Fruit fly (Drosophila melanogaster): Measurements from ENCODE around the gene CG13458.

The CG13458 gene

dm6 chr3L:15136659-15137572 lies 23.6 kb downstream of the CG13458 start, which contains the start of gene CG12316:
CG12316 (minus strand) TSS chr3L:15136934.
- TF ChIP-seq sc (optimal IDR thresholded peaks at IDR 0.05): no peak
- TF ChIP-seq sc (GFP tag; optimal IDR thresholded peaks at IDR 0.05): peak; percentile 82
- no peak for TF ChIP-seq h (optimal IDR thresholded peaks at IDR 0.05)
- TF ChIP-seq Nf-YC (tag; optimal IDR thresholded peaks at IDR 0.05): peak; percentile 82
- TF ChIP-seq CG15479 (GFP tag; optimal IDR thresholded peaks at IDR 0.05): peak; percentile 30
- peak; percentile 66; the same call in 1 of the 2 replicates for TF ChIP-seq danr (GFP tag; IDR thresholded peaks at IDR 0.05)
- peak; percentile 87 for TF ChIP-seq wdn (GFP tag; IDR thresholded peaks at IDR 0.05)
- peak; percentile 50 for TF ChIP-seq CG9797 (GFP tag; optimal IDR thresholded peaks at IDR 0.05)
- TF ChIP-seq lbe (GFP tag; optimal IDR thresholded peaks at IDR 0.05): peak; percentile 91
- peak; percentile 85 for TF ChIP-seq p53 (GFP tag; optimal IDR thresholded peaks at IDR 0.05)
- TF ChIP-seq cwo (GFP tag; optimal IDR thresholded peaks at IDR 0.05): peak; percentile 90
- peak; percentile 92 for TF ChIP-seq CG30403 (GFP tag; optimal IDR thresholded peaks at IDR 0.05)
- TF ChIP-seq luna (GFP tag; optimal IDR thresholded peaks at IDR 0.05): peak; percentile 77
- no peak for TF ChIP-seq CG15073 (GFP tag; optimal IDR thresholded peaks at IDR 0.05)
- peak; percentile 90 for TF ChIP-seq B-H2 (GFP tag; optimal IDR thresholded peaks at IDR 0.05)
- peak; percentile 81 for TF ChIP-seq CG18011 (GFP tag; optimal IDR thresholded peaks at IDR 0.05)
- TF ChIP-seq CG3726 (GFP tag; IDR thresholded peaks at IDR 0.05): peak; percentile 73; the same call in 2 of the 3 replicates
- TF ChIP-seq Hsf (GFP tag; optimal IDR thresholded peaks at IDR 0.05): peak; percentile 93
- TF ChIP-seq klu (GFP tag; IDR thresholded peaks at IDR 0.05): peak; percentile 53
- TF ChIP-seq CG1647 (GFP tag; optimal IDR thresholded peaks at IDR 0.05): peak; percentile 83
- peak; percentile 92 for TF ChIP-seq CG2120 (GFP tag; optimal IDR thresholded peaks at IDR 0.05)
- peak; percentile 79 for TF ChIP-seq Mrtf (GFP tag; IDR thresholded peaks at IDR 0.05)
- peak; percentile 81 for TF ChIP-seq Vsx1 (GFP tag; optimal IDR thresholded peaks at IDR 0.05)
- peak; percentile 70 for TF ChIP-seq knrl (GFP tag; IDR thresholded peaks at IDR 0.05; ENCODE audit: partially characterized antibody)
- peak; percentile 96 for TF ChIP-seq CG10543 (GFP tag; optimal IDR thresholded peaks at IDR 0.05)
- TF ChIP-seq Hey (tag; optimal IDR thresholded peaks at IDR 0.05): peak; percentile 75
- peak; percentile 45 for TF ChIP-seq pzg (GFP tag; optimal IDR thresholded peaks at IDR 0.05)
- TF ChIP-seq vnd (GFP tag; IDR thresholded peaks at IDR 0.05; ENCODE audit: partially characterized antibody): peak; percentile 72
- TF ChIP-seq CG14441 (GFP tag; IDR thresholded peaks at IDR 0.05): peak; percentile 70
- TF ChIP-seq Sox102F (GFP tag; optimal IDR thresholded peaks at IDR 0.05): peak; percentile 89
- peak; percentile 98 for TF ChIP-seq Ets65A (GFP tag)
- peak; percentile 74; the same call in 2 of the 3 replicates for TF ChIP-seq zen2 (GFP tag; IDR thresholded peaks at IDR 0.05; ENCODE audit: partially characterized antibody)
- TF ChIP-seq Camta (GFP tag; optimal IDR thresholded peaks at IDR 0.05): peak; percentile 88
- peak; percentile 92 for TF ChIP-seq zfh2 (GFP tag; optimal IDR thresholded peaks at IDR 0.05)
- TF ChIP-seq CG1602 (GFP tag; optimal IDR thresholded peaks at IDR 0.05): peak; percentile 77
- peak; percentile 56 for TF ChIP-seq CG14965 (GFP tag; optimal IDR thresholded peaks at IDR 0.05; ENCODE audit: borderline replicate concordance)
- TF ChIP-seq trh (GFP tag; optimal IDR thresholded peaks at IDR 0.05): peak; percentile 42
- peak; percentile 81 for TF ChIP-seq CG12942 (GFP tag; optimal IDR thresholded peaks at IDR 0.05)
- peak; percentile 36; the same call in 1 of the 2 replicates for TF ChIP-seq ato (GFP tag; IDR thresholded peaks at IDR 0.05; ENCODE audit: partially characterized antibody)
- peak; percentile 84 for TF ChIP-seq unc-4 (GFP tag; IDR thresholded peaks at IDR 0.05; ENCODE audit: partially characterized antibody)
- peak; percentile 84 for TF ChIP-seq tx (GFP tag; optimal IDR thresholded peaks at IDR 0.05)
- TF ChIP-seq CG2875 (GFP tag; optimal IDR thresholded peaks at IDR 0.05): peak; percentile 89
- TF ChIP-seq D19B (GFP tag; optimal IDR thresholded peaks at IDR 0.05): peak; percentile 74
- peak; percentile 77 for TF ChIP-seq Dek (tag; optimal IDR thresholded peaks at IDR 0.05)
- TF ChIP-seq CG9876 (GFP tag; optimal IDR thresholded peaks at IDR 0.05): peak; percentile 74
- peak; percentile 85 for TF ChIP-seq tap (tag; optimal IDR thresholded peaks at IDR 0.05)
- TF ChIP-seq esg (GFP tag; conservative IDR thresholded peaks at IDR 0.05): peak; percentile 83
- TF ChIP-seq CG18764 (GFP tag; optimal IDR thresholded peaks at IDR 0.05): peak; percentile 80

Data from whole organism, embryonic.